Fruit fly (Drosophila melanogaster) whole organism, embryonic: ENCODE data around the gene CG8329.

Source experiments
- Atf-2 ChIP-seq: fragments of 200-800 bp; sonication (Bioruptor generic); optimal IDR thresholded peaks from 2 replicates; lab custom pipeline; 2016; ENCODE audit warnings: missing biosample characterization, missing genetic modification characterization
- BtbVII ChIP-seq: fragments of 200-800 bp; sonication (Bioruptor generic); optimal IDR thresholded peaks from 3 replicates; lab custom pipeline; 2017; ENCODE audit warnings: missing biosample characterization, mild to moderate bottlenecking, missing genetic modification characterization
- CG10654 ChIP-seq: fragments of 200-800 bp; sonication (Bioruptor generic); optimal IDR thresholded peaks from 2 replicates; lab custom pipeline; 2016; ENCODE audit warnings: missing biosample characterization, missing genetic modification characterization
- CG14014 ChIP-seq: fragments of 200-800 bp; sonication (Bioruptor generic); IDR thresholded peaks from 2 replicates; pipeline ENCODE4 v1.3.6; 2022; ENCODE audit warnings: missing biosample characterization, missing genetic modification characterization
- CG17802 ChIP-seq: fragments of 200-800 bp; sonication (Bioruptor generic); optimal IDR thresholded peaks from 2 replicates; lab custom pipeline; 2018; ENCODE audit warnings: missing biosample characterization, mild to moderate bottlenecking, missing genetic modification characterization, moderate library complexity
- CG30403 ChIP-seq: fragments of 200-800 bp; sonication (Bioruptor generic); optimal IDR thresholded peaks from 3 replicates; lab custom pipeline; 2016; ENCODE audit warnings: missing biosample characterization, missing genetic modification characterization
- CG33557 ChIP-seq: fragments of 200-800 bp; sonication (Bioruptor generic); optimal IDR thresholded peaks from 2 replicates; lab custom pipeline; 2019; ENCODE audit warnings: missing biosample characterization, mild to moderate bottlenecking, missing genetic modification characterization, moderate library complexity
- CG3847 ChIP-seq: fragments of 200-800 bp; sonication (Bioruptor generic); IDR thresholded peaks from 2 replicates; pipeline ENCODE4 v1.3.6; 2022; ENCODE audit warnings: missing biosample characterization, missing genetic modification characterization
- CG4328 ChIP-seq: fragments of 200-800 bp; sonication (Bioruptor generic); optimal IDR thresholded peaks from 3 replicates; lab custom pipeline; 2017; ENCODE audit warnings: missing biosample characterization, missing genetic modification reagents, missing genetic modification characterization
- CG4707 ChIP-seq: fragments of 200-800 bp; sonication (Bioruptor generic); optimal IDR thresholded peaks from 2 replicates; lab custom pipeline; 2018; ENCODE audit warnings: missing biosample characterization, mild to moderate bottlenecking, missing genetic modification characterization, moderate library complexity
- CG6683 ChIP-seq: fragments of 200-800 bp; sonication (Bioruptor generic); optimal IDR thresholded peaks from 2 replicates; lab custom pipeline; 2017; ENCODE audit warnings: missing biosample characterization, mild to moderate bottlenecking, missing genetic modification characterization, missing genetic modification reagents
- CG7928 ChIP-seq: fragments of 200-800 bp; sonication (Bioruptor generic); optimal IDR thresholded peaks from 2 replicates; lab custom pipeline; 2017; ENCODE audit warnings: missing biosample characterization, mild to moderate bottlenecking, missing genetic modification characterization
- CG7987 ChIP-seq: fragments of 200-800 bp; sonication (Bioruptor generic); optimal IDR thresholded peaks from 2 replicates; lab custom pipeline; 2018; ENCODE audit warnings: missing biosample characterization, mild to moderate bottlenecking, missing genetic modification characterization, moderate library complexity
- CG9437 ChIP-seq: fragments of 200-800 bp; sonication (Bioruptor generic); optimal IDR thresholded peaks from 2 replicates; lab custom pipeline; 2018; ENCODE audit warnings: missing biosample characterization, mild to moderate bottlenecking, missing genetic modification characterization
- CG9817 ChIP-seq: fragments of 200-800 bp; sonication (Bioruptor generic); optimal IDR thresholded peaks from 2 replicates; lab custom pipeline; 2018; ENCODE audit warnings: missing biosample characterization, mild to moderate bottlenecking, missing genetic modification characterization, moderate library complexity
- CG9932 ChIP-seq: fragments of 200-800 bp; sonication (Bioruptor generic); IDR thresholded peaks from 2 replicates; pipeline ENCODE4 v1.3.6; 2022; ENCODE audit warnings: missing biosample characterization, missing genetic modification characterization
- CHES-1-like ChIP-seq: fragments of 200-800 bp; sonication (Bioruptor generic); optimal IDR thresholded peaks from 2 replicates; lab custom pipeline; 2016; ENCODE audit warnings: missing biosample characterization, missing genetic modification characterization
- CrebB ChIP-seq: fragments of 200-800 bp; sonication (Bioruptor generic); optimal IDR thresholded peaks from 3 replicates; lab custom pipeline; 2018; ENCODE audit warnings: missing biosample characterization, mild to moderate bottlenecking, missing genetic modification characterization
- D19B ChIP-seq: fragments of 200-800 bp; sonication (Bioruptor generic); optimal IDR thresholded peaks from 2 replicates; lab custom pipeline; 2017; ENCODE audit warnings: missing biosample characterization, mild to moderate bottlenecking, missing genetic modification characterization
- Fer2 ChIP-seq: fragments of 200-800 bp; sonication (Bioruptor generic); optimal IDR thresholded peaks from 2 replicates; lab custom pipeline; 2018; ENCODE audit warnings: missing biosample characterization, mild to moderate bottlenecking, missing genetic modification characterization, moderate library complexity
- Gsc ChIP-seq: fragments of 200-800 bp; sonication (Bioruptor generic); IDR thresholded peaks from 2 replicates; pipeline ENCODE4 v1.3.6; 2022; ENCODE audit warnings: missing biosample characterization, missing genetic modification characterization
- H15 ChIP-seq: fragments of 200-800 bp; sonication (Bioruptor generic); IDR thresholded peaks from 3 replicates; pipeline ENCODE4 v1.3.6; 2022; ENCODE audit warnings: missing biosample characterization, missing genetic modification characterization
- HLH3B ChIP-seq: fragments of 200-800 bp; sonication (Bioruptor generic); IDR thresholded peaks from 2 replicates; pipeline ENCODE4 v1.3.6; 2022; ENCODE audit warnings: missing biosample characterization, missing genetic modification characterization
- Hmx ChIP-seq: fragments of 200-800 bp; sonication (Bioruptor generic); optimal IDR thresholded peaks from 2 replicates; lab custom pipeline; 2016; ENCODE audit warnings: missing biosample characterization, missing genetic modification characterization
- Lpt ChIP-seq: fragments of >200 bp; optimal IDR thresholded peaks from 2 replicates; lab custom pipeline; 2018; ENCODE audit warnings: missing biosample characterization, missing genetic modification characterization
- Max ChIP-seq: fragments of 200-800 bp; sonication (Bioruptor generic); optimal IDR thresholded peaks from 2 replicates; lab custom pipeline; 2016; ENCODE audit warnings: missing biosample characterization, mild to moderate bottlenecking, missing genetic modification characterization
- Mrtf ChIP-seq: fragments of 200-800 bp; sonication (Bioruptor generic); IDR thresholded peaks from 3 replicates; pipeline ENCODE4 v1.3.6; 2022; ENCODE audit warnings: missing biosample characterization, missing genetic modification characterization
- NfI ChIP-seq: fragments of 200-800 bp; sonication (Bioruptor generic); optimal IDR thresholded peaks from 3 replicates; lab custom pipeline; 2018; ENCODE audit warnings: missing biosample characterization, mild to moderate bottlenecking, missing genetic modification characterization, moderate library complexity
- Opbp ChIP-seq: fragments of 200-800 bp; sonication (Bioruptor generic); IDR thresholded peaks from 3 replicates; pipeline ENCODE4 v1.3.6; 2022; ENCODE audit warnings: missing biosample characterization, missing genetic modification characterization; ENCODE audit not compliant: partially characterized antibody
- Optix ChIP-seq: fragments of 200-800 bp; sonication (Bioruptor generic); IDR thresholded peaks from 3 replicates; pipeline ENCODE4 v1.3.6; 2022; ENCODE audit warnings: missing biosample characterization, missing genetic modification characterization
- Poxn ChIP-seq: fragments of 200-800 bp; sonication (Bioruptor generic); IDR thresholded peaks from 2 replicates; pipeline ENCODE4 v1.3.6; 2022; ENCODE audit warnings: missing biosample characterization, missing genetic modification characterization
- Ravus ChIP-seq: fragments of 200-800 bp; sonication (Bioruptor generic); IDR thresholded peaks from 2 replicates; pipeline ENCODE4 v1.3.6; 2022; ENCODE audit warnings: missing biosample characterization, missing genetic modification characterization
- Ssrp ChIP-seq: fragments of 200-800 bp; sonication (Bioruptor generic); optimal IDR thresholded peaks from 2 replicates; lab custom pipeline; 2018; ENCODE audit warnings: missing biosample characterization, mild to moderate bottlenecking, missing genetic modification characterization, moderate library complexity
- YL-1 ChIP-seq: fragments of 200-800 bp; sonication (Bioruptor generic); optimal IDR thresholded peaks from 3 replicates; lab custom pipeline; 2017; ENCODE audit warnings: missing biosample characterization, mild to moderate bottlenecking, missing genetic modification characterization
- dan ChIP-seq: fragments of 200-800 bp; sonication (Bioruptor generic); IDR thresholded peaks from 2 replicates; pipeline ENCODE4 v1.3.6; 2022; ENCODE audit warnings: missing biosample characterization, missing genetic modification characterization
- ftz-f1 ChIP-seq: fragments of 200-800 bp; sonication (Bioruptor generic); optimal IDR thresholded peaks from 2 replicates; lab custom pipeline; 2016; ENCODE audit warnings: missing biosample characterization, missing genetic modification characterization
- gsb-n ChIP-seq: fragments of 200-800 bp; sonication (Bioruptor generic); optimal IDR thresholded peaks from 3 replicates; lab custom pipeline; 2018; ENCODE audit warnings: missing biosample characterization, mild to moderate bottlenecking, missing genetic modification characterization
- h ChIP-seq: fragments of >200 bp; optimal IDR thresholded peaks from 2 replicates; lab custom pipeline; 2017
- inv ChIP-seq: fragments of 200-800 bp; sonication (Bioruptor generic); IDR thresholded peaks from 2 replicates; pipeline ENCODE4 v1.3.6; 2022; ENCODE audit warnings: missing biosample characterization, missing genetic modification characterization; ENCODE audit not compliant: partially characterized antibody
- jumu ChIP-seq: fragments of 200-800 bp; sonication (Bioruptor generic); optimal IDR thresholded peaks from 3 replicates; lab custom pipeline; 2016; ENCODE audit warnings: missing biosample characterization, missing genetic modification characterization
- klu ChIP-seq: fragments of 200-800 bp; sonication (Bioruptor generic); IDR thresholded peaks from 2 replicates; pipeline ENCODE4 v1.3.6; 2022; ENCODE audit warnings: missing biosample characterization, missing genetic modification characterization
- sc ChIP-seq, 3 experiments: fragments of >200 bp in 2 of 3; fragments of 200-800 bp in 1 of 3; sonication (Bioruptor generic) in 1 of 3; optimal IDR thresholded peaks; 2 replicates in 2 of 3; 3 replicates in 1 of 3; lab custom pipeline; 2017; ENCODE audit warnings: mild to moderate bottlenecking in 1 of 3, missing biosample characterization in 1 of 3, missing genetic modification characterization in 1 of 3, missing genetic modification reagents in 1 of 3
- sens ChIP-seq: fragments of 200-800 bp; sonication (Bioruptor generic); peaks from one replicate; lab custom pipeline; 2016; ENCODE audit warnings: missing biosample characterization, missing genetic modification characterization
- stwl ChIP-seq: fragments of 200-800 bp; sonication (Bioruptor generic); optimal IDR thresholded peaks from 3 replicates; lab custom pipeline; 2018; ENCODE audit warnings: missing biosample characterization, mild to moderate bottlenecking, missing genetic modification characterization, moderate library complexity
- sug ChIP-seq: fragments of 200-800 bp; optimal IDR thresholded peaks from 2 replicates; lab custom pipeline; 2019; ENCODE audit warnings: missing biosample characterization, mild to moderate bottlenecking, missing genetic modification characterization, moderate library complexity
- tap ChIP-seq: fragments of 200-800 bp; optimal IDR thresholded peaks from 3 replicates; lab custom pipeline; 2019; ENCODE audit warnings: missing biosample characterization, mild to moderate bottlenecking, missing genetic modification characterization, moderate library complexity
- trem ChIP-seq: fragments of 200-800 bp; optimal IDR thresholded peaks from 3 replicates; lab custom pipeline; 2019; ENCODE audit warnings: missing biosample characterization, mild to moderate bottlenecking, missing genetic modification characterization, moderate library complexity

CG8329 gene

DNA sequence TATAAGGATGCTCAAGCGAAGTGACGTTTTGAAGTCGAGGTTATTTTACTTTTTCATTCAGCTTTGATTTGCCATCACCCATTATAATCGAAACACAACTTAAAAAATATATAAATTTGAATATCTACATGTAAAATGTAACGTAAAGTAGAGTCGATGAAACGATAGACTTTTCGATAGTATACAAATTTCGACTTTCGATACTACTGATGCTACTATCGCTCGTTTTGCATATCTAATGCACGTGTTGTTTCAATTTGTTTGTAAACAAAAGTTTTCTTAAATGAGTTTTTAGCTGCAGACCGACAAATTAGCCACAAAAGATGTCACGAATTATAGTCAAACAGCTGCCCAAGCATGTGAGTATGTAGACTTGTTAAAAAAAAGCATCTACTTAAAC is 13.9 kb upstream of the CG8329 start, which contains the start of gene CG3335 (continued):
- TF ChIP-seq trem (no peak), Max (GFP tag; lab: Kevin White, UChicago) (peak; percentile 50), ftz-f1 (GFP tag; lab: Kevin White, UChicago) (no peak), CG4707 (GFP tag; lab: Kevin White, UChicago) (no peak), Poxn (no peak), CG9817 (tag; lab: Kevin White, UChicago) (no peak), jumu (GFP tag; lab: Kevin White, UChicago) (no peak), CG6683 (no peak)

dm6 chr3L:9628376-9628775 is 9.5 kb upstream of the CG8329 start, which contains the start of gene Cyp40:
Cyp40 (plus strand) TSS chr3L:9628676.
- TF ChIP-seq CG17802 (no peak), h (lab: Kevin White, UChicago) (no peak), CG4328 (no peak), CG33557 (GFP tag; lab: Kevin White, UChicago) (no peak), Mrtf (GFP tag; lab: Robert Waterston, UW) (no peak), sc (optimal IDR thresholded peaks at IDR 0.05; lab: Kevin White, UChicago) (no peak), sc (GFP tag; optimal IDR thresholded peaks at IDR 0.05; lab: Kevin White, UChicago) (no peak), Ssrp (tag; lab: Kevin White, UChicago) (no peak), H15 (GFP tag; lab: Robert Waterston, UW) (no peak), sens (GFP tag; lab: Kevin White, UChicago) (no peak), CrebB (no peak), CG30403 (no peak), gsb-n (tag; lab: Kevin White, UChicago) (no peak)

dm6 chr3L:9629093-9629492 is 8.8 kb upstream of the CG8329 start, which contains the start of gene Or67b:
Or67b (minus strand) TSS chr3L:9629193.
- TF ChIP-seq inv (GFP tag; lab: Robert Waterston, UW) = no peak

dm6 chr3L:9629910-9630309 is 8.0 kb upstream of the CG8329 start:
- TF ChIP-seq CG3847 (GFP tag; lab: Robert Waterston, UW) (no peak), D19B (no peak), NfI (GFP tag; lab: Kevin White, UChicago) (no peak), Lpt (no peak), tap (tag; lab: Kevin White, UChicago) (no peak), dan (GFP tag; lab: Robert Waterston, UW) (no peak), Optix (GFP tag; lab: Robert Waterston, UW) (no peak), CG7928 (GFP tag; lab: Kevin White, UChicago) (no peak), Ravus (GFP tag; lab: Robert Waterston, UW) (no peak), Fer2 (tag; lab: Kevin White, UChicago) (no peak), stwl (peak; percentile 63), klu (GFP tag; lab: Robert Waterston, UW) (no peak), HLH3B (no peak), YL-1 (GFP tag; lab: Kevin White, UChicago) (no peak), Mrtf (GFP tag; lab: Robert Waterston, UW) (no peak), CG14014 (GFP tag; lab: Robert Waterston, UW) (no peak), Opbp (GFP tag; lab: Robert Waterston, UW) (0 out of 3 replicates have a peak, but pooled peaks have one; percentile 46), Atf-2 (GFP tag; lab: Kevin White, UChicago) (no peak), CG9437 (GFP tag; lab: Kevin White, UChicago) (no peak), CG7987 (no peak), CG4707 (GFP tag; lab: Kevin White, UChicago) (no peak), CG10654 (GFP tag; lab: Kevin White, UChicago) (no peak), Gsc (GFP tag; lab: Robert Waterston, UW) (no peak), CG9932 (GFP tag; lab: Robert Waterston, UW) (no peak), CHES-1-like (GFP tag; lab: Kevin White, UChicago) (peak; percentile 68), sug (tag; lab: Kevin White, UChicago) (no peak), BtbVII (no peak), Hmx (GFP tag; lab: Kevin White, UChicago) (no peak)
